Fruit fly (Drosophila melanogaster): ENCODE measurements around the gene Eogt.
A peak's percentile ranks its signal among the peaks of the same experiment; 100 is the strongest.

The Eogt gene

DNA sequence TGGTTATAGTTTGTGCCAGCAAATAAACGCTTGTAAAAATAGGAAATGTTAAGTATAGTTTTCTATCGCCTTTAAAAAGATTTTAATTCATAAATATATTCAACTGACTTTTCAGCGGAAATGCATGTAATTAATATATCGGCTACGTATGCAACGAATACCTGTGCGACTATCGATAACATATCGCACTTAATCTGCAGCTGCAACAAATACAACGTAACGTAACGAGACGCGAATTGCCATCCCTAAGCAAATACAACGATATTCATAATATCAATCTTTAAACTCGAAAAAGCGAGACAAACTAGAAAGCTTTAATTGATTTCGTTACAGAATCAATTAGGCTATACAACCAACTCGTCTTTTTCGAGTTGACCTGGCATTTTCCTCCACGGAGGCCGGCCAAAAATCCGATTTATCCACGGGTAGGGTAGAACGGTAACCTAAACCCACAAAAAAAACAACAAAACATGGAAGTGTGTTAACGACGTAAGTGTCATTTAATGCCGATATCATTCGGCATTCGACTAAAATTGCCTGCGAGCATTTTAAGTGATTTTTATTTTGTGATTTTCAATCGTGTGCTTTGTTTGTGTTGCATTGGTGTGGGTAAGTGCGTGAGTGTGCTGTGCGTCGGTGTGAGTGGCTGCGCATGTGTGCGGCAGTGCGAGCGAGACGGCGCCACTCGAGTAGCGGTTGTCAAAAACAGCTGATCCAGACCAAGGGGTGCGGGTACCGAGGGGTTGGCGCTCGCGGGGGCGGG is 5.1 kb upstream of the Eogt start, which contains the start of gene Atxn7 (continued):
- TF ChIP-seq CG17328 (GFP tag; IDR thresholded peaks at IDR 0.05): peak; percentile 69; the same call in 1 of the 2 replicates
- TF ChIP-seq odd (GFP tag; optimal IDR thresholded peaks at IDR 0.05): peak; percentile 67
- TF ChIP-seq cad (GFP tag; optimal IDR thresholded peaks at IDR 0.05): no peak
- TF ChIP-seq ranshi (GFP tag; IDR thresholded peaks at IDR 0.05): peak; percentile 55; the same call in 1 of the 2 replicates
- TF ChIP-seq chn (GFP tag; optimal IDR thresholded peaks at IDR 0.05): peak; percentile 48
- TF ChIP-seq Stat92E (GFP tag; optimal IDR thresholded peaks at IDR 0.05): no peak
- TF ChIP-seq ttk (GFP tag; IDR thresholded peaks at IDR 0.05): peak; percentile 70
- TF ChIP-seq pfk (GFP tag; optimal IDR thresholded peaks at IDR 0.05): peak; percentile 49
- TF ChIP-seq CG32767 (GFP tag; IDR thresholded peaks at IDR 0.05): 0 out of 2 replicates have a peak, but pooled peaks have one; percentile 25
- TF ChIP-seq CG18011 (GFP tag; optimal IDR thresholded peaks at IDR 0.05): peak; percentile 67
- TF ChIP-seq TFAM (GFP tag; optimal IDR thresholded peaks at IDR 0.05): no peak
- TF ChIP-seq CG12942 (GFP tag; optimal IDR thresholded peaks at IDR 0.05): peak; percentile 17
- TF ChIP-seq CG8478 (optimal IDR thresholded peaks at IDR 0.05): peak; percentile 89
- TF ChIP-seq ci (GFP tag; IDR thresholded peaks at IDR 0.05): peak; percentile 95
- TF ChIP-seq usp (GFP tag; optimal IDR thresholded peaks at IDR 0.05): no peak
- TF ChIP-seq CG16813 (GFP tag; IDR thresholded peaks at IDR 0.05; ENCODE audit: partially characterized antibody): peak; percentile 97
- TF ChIP-seq CG13894 (tag; optimal IDR thresholded peaks at IDR 0.05): peak; percentile 36
- peak; percentile 42; the same call in 1 of the 2 replicates for TF ChIP-seq Awh (GFP tag; IDR thresholded peaks at IDR 0.05)
- peak; percentile 64 for TF ChIP-seq pzg (GFP tag; optimal IDR thresholded peaks at IDR 0.05)
- no peak for TF ChIP-seq CG17568 (GFP tag; optimal IDR thresholded peaks at IDR 0.05)
- TF ChIP-seq CG13775 (GFP tag; optimal IDR thresholded peaks at IDR 0.05): peak; percentile 73
- peak; percentile 40 for TF ChIP-seq CG2678 (tag; optimal IDR thresholded peaks at IDR 0.05)
- TF ChIP-seq CG11456 (GFP tag; IDR thresholded peaks at IDR 0.05): peak; percentile 81; the same call in 2 of the 3 replicates
- TF ChIP-seq ems (GFP tag; optimal IDR thresholded peaks at IDR 0.05): peak; percentile 46
- peak; percentile 60; the same call in 2 of the 3 replicates for TF ChIP-seq Optix (GFP tag; IDR thresholded peaks at IDR 0.05)
- TF ChIP-seq CG9437 (GFP tag; optimal IDR thresholded peaks at IDR 0.05): peak; percentile 100
- no peak for TF ChIP-seq cwo (GFP tag; optimal IDR thresholded peaks at IDR 0.05)
- TF ChIP-seq CG1529 (GFP tag; optimal IDR thresholded peaks at IDR 0.05): peak; percentile 65
- peak; percentile 97 for TF ChIP-seq zen2 (GFP tag; IDR thresholded peaks at IDR 0.05; ENCODE audit: partially characterized antibody)
- peak; percentile 46 for TF ChIP-seq D19A (tag; optimal IDR thresholded peaks at IDR 0.05)
- peak; percentile 40 for TF ChIP-seq Sox102F (GFP tag; optimal IDR thresholded peaks at IDR 0.05)
- peak; percentile 82 for TF ChIP-seq caup (GFP tag; optimal IDR thresholded peaks at IDR 0.05; ENCODE audit: severe bottlenecking)
- TF ChIP-seq gt (GFP tag; IDR thresholded peaks at IDR 0.05): no peak
- TF ChIP-seq nmo (GFP tag; optimal IDR thresholded peaks at IDR 0.05): peak; percentile 73
- TF ChIP-seq CG17912 (GFP tag; optimal IDR thresholded peaks at IDR 0.05): peak; percentile 89
- TF ChIP-seq cg (GFP tag; optimal IDR thresholded peaks at IDR 0.05): peak; percentile 99
- peak; percentile 74 for TF ChIP-seq CrebB (tag; optimal IDR thresholded peaks at IDR 0.05)
- peak; percentile 78 for TF ChIP-seq CG17385 (GFP tag; optimal IDR thresholded peaks at IDR 0.05)
- peak; percentile 42 for TF ChIP-seq crc (GFP tag; optimal IDR thresholded peaks at IDR 0.05)
- TF ChIP-seq luna (GFP tag; optimal IDR thresholded peaks at IDR 0.05): no peak
- TF ChIP-seq E2f2 (GFP tag; IDR thresholded peaks at IDR 0.05): peak; percentile 46
- TF ChIP-seq CG11695 (GFP tag; IDR thresholded peaks at IDR 0.05): 0 out of 3 replicates have a peak, but pooled peaks have one; percentile 52
- TF ChIP-seq CG7928 (GFP tag; optimal IDR thresholded peaks at IDR 0.05): no peak
- TF ChIP-seq CG13624 (GFP tag; optimal IDR thresholded peaks at IDR 0.05): peak; percentile 74
- peak; percentile 23 for TF ChIP-seq CG6654 (GFP tag; optimal IDR thresholded peaks at IDR 0.05)
- peak; percentile 62 for TF ChIP-seq sqz (GFP tag; optimal IDR thresholded peaks at IDR 0.05)
- TF ChIP-seq CHES-1-like (GFP tag; optimal IDR thresholded peaks at IDR 0.05): peak; percentile 52
- TF ChIP-seq Atf6 (GFP tag; IDR thresholded peaks at IDR 0.05): peak; percentile 39
- no peak for TF ChIP-seq yki (optimal IDR thresholded peaks at IDR 0.05)

Data from whole organism, embryonic.